Worm (Caenorhabditis elegans) whole organism, L1 larva: Measurements from ENCODE around the gene his-59.

Source experiments
- ces-1 ChIP-seq: fragments of 150-350 bp; optimal IDR thresholded peaks from 2 replicates; lab custom pipeline; 2014; ENCODE audit warnings: missing biosample characterization, missing genetic modification reagents, missing genetic modification characterization
- elt-3 ChIP-seq, 6 experiments: fragments of 150-350 bp in 1 of 6; sonication (generic microtip); optimal IDR thresholded peaks; 2 replicates each; lab custom pipeline; 2017 to 2018; ENCODE audit warnings: missing biosample characterization in 6 of 6, missing genetic modification characterization in 6 of 6, inconsistent platforms in 1 of 6
- isw-1 ChIP-seq: fragments of 200-800 bp; sonication (Bioruptor generic); IDR thresholded peaks from 2 replicates; pipeline ENCODE4 v1.3.6; 2022; ENCODE audit warnings: missing genetic modification characterization, missing compliant biosample characterization
- mdl-1 ChIP-seq, 2 experiments: fragments of 150-350 bp; optimal IDR thresholded peaks; 2 replicates each; lab custom pipeline; 2014 to 2017; ENCODE audit warnings: missing biosample characterization in 2 of 2, missing genetic modification characterization in 2 of 2, inconsistent platforms in 1 of 2
- pax-3 ChIP-seq: fragments of 200-800 bp; sonication (Bioruptor generic); optimal IDR thresholded peaks from 2 replicates; lab custom pipeline; 2018; ENCODE audit warnings: mild to moderate bottlenecking, missing genetic modification characterization, moderate library complexity, missing compliant biosample characterization
- pqm-1 ChIP-seq: sonication (generic microtip); optimal IDR thresholded peaks from 3 replicates; lab custom pipeline; 2017; ENCODE audit warnings: missing biosample characterization, missing genetic modification characterization
- sox-4 ChIP-seq: sonication (generic microtip); optimal IDR thresholded peaks from 2 replicates; lab custom pipeline; 2016; ENCODE audit warnings: missing genetic modification characterization, missing compliant biosample characterization
- unc-98 ChIP-seq: fragments of 200-800 bp; sonication (Bioruptor generic); IDR thresholded peaks from 2 replicates; pipeline ENCODE4 v1.3.6; 2022; ENCODE audit warnings: missing genetic modification characterization, missing compliant biosample characterization
- ztf-4 ChIP-seq: fragments of 150-350 bp; optimal IDR thresholded peaks from 2 replicates; lab custom pipeline; 2014; ENCODE audit warnings: missing biosample characterization, missing genetic modification characterization

ce11 chrIV:7451345-7451744, 36.7 kb upstream of the his-59 start, which contains the start of gene tes-1:
- TF ChIP-seq isw-1 (GFP tag; lab: Robert Waterston, UW), result no peak
- no peak for TF ChIP-seq ces-1 (GFP tag; lab: Kevin White, UChicago)
- TF ChIP-seq pax-3 (tag; lab: Kevin White, UChicago), result no peak
- no peak for TF ChIP-seq elt-3 (tag; optimal IDR thresholded peaks at IDR 0.05; lab: Kevin White, UChicago)
- no peak for TF ChIP-seq unc-98
- no peak for TF ChIP-seq sox-4 (tag; lab: Kevin White, UChicago)
- no peak for TF ChIP-seq ztf-4 (tag; lab: Kevin White, UChicago)
- TF ChIP-seq mdl-1 (tag; optimal IDR thresholded peaks at IDR 0.05; lab: Kevin White, UChicago), result no peak
- no peak for TF ChIP-seq pqm-1 (tag; lab: Kevin White, UChicago)
